Fruit fly (Drosophila melanogaster) whole organism, embryonic: ENCODE measurements around the gene CG7912.

ENCODE experiments used
- BEAF-32 ChIP-seq: fragments of 200-800 bp; sonication (Bioruptor generic); optimal IDR thresholded peaks from 3 replicates; lab custom pipeline; 2017; ENCODE audit warnings: missing biosample characterization, missing genetic modification characterization, mild to moderate bottlenecking, moderate library complexity, missing genetic modification reagents
- CG10209 ChIP-seq: fragments of 200-800 bp; sonication (Bioruptor generic); optimal IDR thresholded peaks from 3 replicates; lab custom pipeline; 2017; ENCODE audit warnings: missing biosample characterization, mild to moderate bottlenecking, missing genetic modification characterization, missing genetic modification reagents
- CG10267 ChIP-seq: fragments of 200-800 bp; sonication (Bioruptor generic); optimal IDR thresholded peaks from 2 replicates; lab custom pipeline; 2018; ENCODE audit warnings: missing biosample characterization, mild to moderate bottlenecking, missing genetic modification characterization, moderate library complexity
- CG11723 ChIP-seq: fragments of 200-800 bp; sonication (Bioruptor generic); optimal IDR thresholded peaks from 2 replicates; lab custom pipeline; 2017; ENCODE audit warnings: missing biosample characterization, mild to moderate bottlenecking, missing genetic modification characterization
- CG12155 ChIP-seq: fragments of 200-800 bp; sonication (Bioruptor generic); optimal IDR thresholded peaks from 3 replicates; lab custom pipeline; 2016; ENCODE audit warnings: missing biosample characterization, missing genetic modification characterization
- CG12391 ChIP-seq: fragments of 200-800 bp; sonication (Bioruptor generic); optimal IDR thresholded peaks from 3 replicates; lab custom pipeline; 2018; ENCODE audit warnings: missing biosample characterization, mild to moderate bottlenecking, missing genetic modification characterization, moderate library complexity
- CG13775 ChIP-seq: fragments of 200-800 bp; sonication (Bioruptor generic); optimal IDR thresholded peaks from 3 replicates; lab custom pipeline; 2017; ENCODE audit warnings: missing biosample characterization, mild to moderate bottlenecking, missing genetic modification characterization
- CG14710 ChIP-seq: fragments of 200-800 bp; sonication (Bioruptor generic); optimal IDR thresholded peaks from 3 replicates; lab custom pipeline; 2019; ENCODE audit warnings: missing biosample characterization, mild to moderate bottlenecking, missing genetic modification characterization, moderate library complexity
- CG16813 ChIP-seq: fragments of 200-800 bp; sonication (Bioruptor generic); IDR thresholded peaks from 3 replicates; pipeline ENCODE4 v1.3.6; 2022; ENCODE audit warnings: missing biosample characterization, missing genetic modification characterization; ENCODE audit not compliant: partially characterized antibody
- CG16863 ChIP-seq: fragments of 200-800 bp; sonication (Bioruptor generic); optimal IDR thresholded peaks from 3 replicates; lab custom pipeline; 2016; ENCODE audit warnings: missing biosample characterization, missing genetic modification characterization
- CG30020 ChIP-seq: fragments of 200-800 bp; optimal IDR thresholded peaks from 2 replicates; lab custom pipeline; 2019; ENCODE audit warnings: missing biosample characterization, mild to moderate bottlenecking, missing genetic modification characterization, moderate library complexity
- CG3065 ChIP-seq: fragments of 200-800 bp; sonication (Bioruptor generic); optimal IDR thresholded peaks from 2 replicates; lab custom pipeline; 2016; ENCODE audit warnings: missing biosample characterization, missing genetic modification characterization
- CG32767 ChIP-seq: fragments of 200-800 bp; sonication (Bioruptor generic); IDR thresholded peaks from 2 replicates; pipeline ENCODE4 v1.3.6; 2022; ENCODE audit warnings: missing biosample characterization, missing genetic modification characterization
- CG42726 ChIP-seq: fragments of 200-800 bp; sonication (Bioruptor generic); IDR thresholded peaks from 2 replicates; pipeline ENCODE4 v1.3.6; 2022; ENCODE audit warnings: missing biosample characterization, missing genetic modification characterization; ENCODE audit not compliant: partially characterized antibody
- CG4617 ChIP-seq: fragments of 200-800 bp; sonication (Bioruptor generic); optimal IDR thresholded peaks from 3 replicates; lab custom pipeline; 2016; ENCODE audit warnings: missing biosample characterization, missing genetic modification characterization, borderline replicate concordance
- CG4707 ChIP-seq: fragments of 200-800 bp; sonication (Bioruptor generic); optimal IDR thresholded peaks from 2 replicates; lab custom pipeline; 2018; ENCODE audit warnings: missing biosample characterization, mild to moderate bottlenecking, missing genetic modification characterization, moderate library complexity
- CG6254 ChIP-seq: fragments of 200-800 bp; sonication (Bioruptor generic); optimal IDR thresholded peaks from 3 replicates; lab custom pipeline; 2017; ENCODE audit warnings: mild to moderate bottlenecking, missing biosample characterization, missing genetic modification reagents, missing genetic modification characterization
- CG6654 ChIP-seq: fragments of 200-800 bp; sonication (Bioruptor generic); optimal IDR thresholded peaks from 2 replicates; lab custom pipeline; 2017; ENCODE audit warnings: missing biosample characterization, mild to moderate bottlenecking, missing genetic modification characterization
- CG6791 ChIP-seq: fragments of 200-800 bp; sonication (Bioruptor generic); IDR thresholded peaks from 3 replicates; pipeline ENCODE4 v1.3.6; 2022; ENCODE audit warnings: missing biosample characterization, missing genetic modification characterization; ENCODE audit not compliant: partially characterized antibody
- CG7745 ChIP-seq: fragments of 200-800 bp; sonication (Bioruptor generic); optimal IDR thresholded peaks from 2 replicates; lab custom pipeline; 2018; ENCODE audit warnings: missing biosample characterization, mild to moderate bottlenecking, missing genetic modification characterization, moderate library complexity
- CG7963 ChIP-seq: fragments of 200-800 bp; sonication (Bioruptor generic); IDR thresholded peaks from 3 replicates; pipeline ENCODE4 v1.3.6; 2022; ENCODE audit warnings: missing biosample characterization, missing genetic modification characterization; ENCODE audit not compliant: partially characterized antibody
- CG8924 ChIP-seq: fragments of 200-800 bp; optimal IDR thresholded peaks from 3 replicates; lab custom pipeline; 2019; ENCODE audit warnings: missing biosample characterization, mild to moderate bottlenecking, missing genetic modification characterization, moderate library complexity
- CG9609 ChIP-seq: fragments of 200-800 bp; sonication (Bioruptor generic); optimal IDR thresholded peaks from 3 replicates; lab custom pipeline; 2016; ENCODE audit warnings: missing biosample characterization, missing genetic modification characterization
- CG9932 ChIP-seq: fragments of 200-800 bp; sonication (Bioruptor generic); IDR thresholded peaks from 2 replicates; pipeline ENCODE4 v1.3.6; 2022; ENCODE audit warnings: missing biosample characterization, missing genetic modification characterization
- CTCF ChIP-seq: fragments of 200-800 bp; sonication (Bioruptor generic); optimal IDR thresholded peaks from 2 replicates; lab custom pipeline; 2017; ENCODE audit warnings: missing biosample characterization, mild to moderate bottlenecking, missing genetic modification characterization, moderate library complexity
- Dll ChIP-seq: fragments of 200-800 bp; sonication (Bioruptor generic); IDR thresholded peaks from 4 replicates; pipeline ENCODE4 v1.3.6; 2022; ENCODE audit warnings: missing biosample characterization, missing genetic modification characterization; ENCODE audit not compliant: partially characterized antibody
- Dref ChIP-seq: fragments of 200-800 bp; sonication (Bioruptor generic); IDR thresholded peaks from 2 replicates; pipeline ENCODE4 v1.3.6; 2022; ENCODE audit warnings: missing biosample characterization, missing genetic modification characterization
- HLH4C ChIP-seq: fragments of 200-800 bp; sonication (Bioruptor generic); IDR thresholded peaks from 3 replicates; pipeline ENCODE4 v1.3.6; 2022; ENCODE audit warnings: missing biosample characterization, missing genetic modification characterization; ENCODE audit not compliant: partially characterized antibody
- MESR4 ChIP-seq: fragments of 200-800 bp; sonication (Bioruptor generic); optimal IDR thresholded peaks from 2 replicates; lab custom pipeline; 2018; ENCODE audit warnings: missing biosample characterization, mild to moderate bottlenecking, missing genetic modification characterization, moderate library complexity
- Med ChIP-seq: fragments of 200-800 bp; sonication (Bioruptor generic); peaks from one replicate; lab custom pipeline; 2016; ENCODE audit warnings: missing biosample characterization, missing genetic modification characterization, mild to moderate bottlenecking, inconsistent platforms, moderate library complexity
- NK7.1 ChIP-seq: fragments of 200-800 bp; sonication (Bioruptor generic); optimal IDR thresholded peaks from 3 replicates; lab custom pipeline; 2016; ENCODE audit warnings: missing biosample characterization, missing genetic modification characterization
- Nf-YC ChIP-seq: fragments of 200-800 bp; optimal IDR thresholded peaks from 3 replicates; lab custom pipeline; 2019; ENCODE audit warnings: missing biosample characterization, mild to moderate bottlenecking, missing genetic modification characterization, moderate library complexity
- Sin3A ChIP-seq: fragments of >200 bp; optimal IDR thresholded peaks from 2 replicates; lab custom pipeline; 2018
- Sox102F ChIP-seq: fragments of 200-800 bp; sonication (Bioruptor generic); optimal IDR thresholded peaks from 2 replicates; lab custom pipeline; 2018; ENCODE audit warnings: missing biosample characterization, mild to moderate bottlenecking, missing genetic modification characterization, moderate library complexity
- Tbp ChIP-seq: fragments of >200 bp; optimal IDR thresholded peaks from 2 replicates; lab custom pipeline; 2018; ENCODE audit warnings: missing biosample characterization, missing genetic modification characterization
- al ChIP-seq: fragments of 200-800 bp; sonication (Bioruptor generic); IDR thresholded peaks from 2 replicates; pipeline ENCODE4 v1.3.6; 2022; ENCODE audit warnings: missing biosample characterization, missing genetic modification characterization
- ato ChIP-seq: fragments of 200-800 bp; sonication (Bioruptor generic); IDR thresholded peaks from 2 replicates; pipeline ENCODE4 v1.3.6; 2022; ENCODE audit warnings: missing biosample characterization, missing genetic modification characterization; ENCODE audit not compliant: partially characterized antibody
- cas ChIP-seq: fragments of 200-800 bp; sonication (Bioruptor generic); IDR thresholded peaks from 2 replicates; pipeline ENCODE4 v1.3.6; 2022; ENCODE audit warnings: missing biosample characterization, missing genetic modification characterization
- chinmo ChIP-seq: fragments of 200-800 bp; sonication (Bioruptor generic); IDR thresholded peaks from 4 replicates; pipeline ENCODE4 v1.3.6; 2022; ENCODE audit warnings: missing biosample characterization, missing genetic modification characterization; ENCODE audit not compliant: partially characterized antibody
- dpn ChIP-seq, 2 experiments: fragments of 200-800 bp; sonication (Bioruptor generic); optimal IDR thresholded peaks; 3 replicates each; lab custom pipeline; 2016; ENCODE audit warnings: missing biosample characterization in 2 of 2, missing genetic modification characterization in 2 of 2
- en ChIP-seq: fragments of 200-800 bp; sonication (Bioruptor generic); optimal IDR thresholded peaks from 2 replicates; lab custom pipeline; 2016; ENCODE audit warnings: missing biosample characterization, missing genetic modification characterization
- ftz-f1 ChIP-seq: fragments of 200-800 bp; sonication (Bioruptor generic); optimal IDR thresholded peaks from 2 replicates; lab custom pipeline; 2016; ENCODE audit warnings: missing biosample characterization, missing genetic modification characterization
- gfzf ChIP-seq: fragments of 200-800 bp; sonication (Bioruptor generic); optimal IDR thresholded peaks from 2 replicates; lab custom pipeline; 2016; ENCODE audit warnings: missing biosample characterization, mild to moderate bottlenecking, missing genetic modification characterization, moderate library complexity
- jing ChIP-seq: fragments of 200-800 bp; sonication (Bioruptor generic); optimal IDR thresholded peaks from 2 replicates; lab custom pipeline; 2018; ENCODE audit warnings: missing biosample characterization, mild to moderate bottlenecking, missing genetic modification characterization
- pros ChIP-seq: fragments of 200-800 bp; sonication (Bioruptor generic); optimal IDR thresholded peaks from 3 replicates; lab custom pipeline; 2019; ENCODE audit warnings: missing biosample characterization, mild to moderate bottlenecking, missing genetic modification characterization, moderate library complexity
- ranshi ChIP-seq: fragments of 200-800 bp; sonication (Bioruptor generic); IDR thresholded peaks from 2 replicates; pipeline ENCODE4 v1.3.6; 2022; ENCODE audit warnings: missing biosample characterization, missing genetic modification characterization
- scrt ChIP-seq: fragments of 200-800 bp; sonication (Bioruptor generic); optimal IDR thresholded peaks from 2 replicates; lab custom pipeline; 2018; ENCODE audit warnings: missing biosample characterization, mild to moderate bottlenecking, missing genetic modification characterization, moderate library complexity
- tll ChIP-seq, 2 experiments: fragments of 200-800 bp in 1 of 2; fragments of >200 bp in 1 of 2; sonication (Bioruptor generic) in 1 of 2; optimal IDR thresholded peaks; 2 replicates each; lab custom pipeline; 2017 to 2019; ENCODE audit warnings: missing biosample characterization in 2 of 2, missing genetic modification characterization in 2 of 2, mild to moderate bottlenecking in 1 of 2, moderate library complexity in 1 of 2
- trem ChIP-seq: fragments of 200-800 bp; optimal IDR thresholded peaks from 3 replicates; lab custom pipeline; 2019; ENCODE audit warnings: missing biosample characterization, mild to moderate bottlenecking, missing genetic modification characterization, moderate library complexity
- zen2 ChIP-seq: fragments of 200-800 bp; sonication (Bioruptor generic); IDR thresholded peaks from 3 replicates; pipeline ENCODE4 v1.3.6; 2022; ENCODE audit warnings: missing biosample characterization, missing genetic modification characterization; ENCODE audit not compliant: partially characterized antibody

CG7912 gene

DNA sequence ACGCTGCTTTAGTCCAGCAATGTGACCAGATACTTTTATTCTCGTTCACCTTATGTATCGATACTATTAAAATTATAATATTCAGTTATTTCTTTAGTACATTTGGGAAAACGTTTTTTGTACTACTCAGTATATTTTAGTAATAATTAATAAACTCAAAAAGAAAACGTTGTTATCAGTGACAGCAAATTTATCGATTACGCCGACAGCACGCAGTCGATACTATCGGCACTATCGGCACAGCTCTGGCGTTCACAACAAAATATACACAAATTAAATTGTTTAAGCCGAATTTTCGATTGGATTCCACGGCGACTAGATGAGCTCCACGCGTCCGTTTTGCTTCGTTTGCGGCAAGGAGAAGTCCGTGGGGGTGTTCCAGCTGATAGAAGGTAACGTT lies 30.5 kb upstream of the CG7912 start, which contains the start of the genes janA, Sry-alpha and Sry-beta:
janA (minus strand) TSS at position 40 of the 400 bp plus-strand sequence.
Sry-alpha (plus strand) TSS at position 226 of the 400 bp plus-strand sequence.
Sry-beta (plus strand) TSS at position 226 of the 400 bp plus-strand sequence.
- no peak for TF ChIP-seq CG16863 (GFP tag; lab: Kevin White, UChicago)
- peak; percentile 35 for TF ChIP-seq CTCF (GFP tag; lab: Kevin White, UChicago)
- peak; percentile 73 for TF ChIP-seq Sin3A (lab: Kevin White, UChicago)
- TF ChIP-seq CG14710 (tag; lab: Kevin White, UChicago): peak; percentile 62
- TF ChIP-seq Tbp (GFP tag; lab: Kevin White, UChicago): no peak
- peak; percentile 59 for TF ChIP-seq CG12391 (tag; lab: Kevin White, UChicago)
- TF ChIP-seq NK7.1 (GFP tag; lab: Kevin White, UChicago): no peak
- TF ChIP-seq trem (tag; lab: Kevin White, UChicago): peak; percentile 75
- TF ChIP-seq HLH4C: peak; percentile 99
- TF ChIP-seq Sox102F (GFP tag; lab: Kevin White, UChicago): no peak
- peak; percentile 69 for TF ChIP-seq CG32767 (GFP tag; lab: Robert Waterston, UW)
- TF ChIP-seq BEAF-32 (GFP tag; lab: Kevin White, UChicago): peak; percentile 99
- peak; percentile 86 for TF ChIP-seq Med (GFP tag; lab: Kevin White, UChicago)
- TF ChIP-seq CG8924 (tag; lab: Kevin White, UChicago): peak; percentile 64
- no peak for TF ChIP-seq pros
- no peak for TF ChIP-seq CG6254 (GFP tag; lab: Kevin White, UChicago)
- TF ChIP-seq CG4707 (GFP tag; lab: Kevin White, UChicago): no peak
- TF ChIP-seq CG9609 (GFP tag; lab: Kevin White, UChicago): no peak
- peak in 1 of 2 experiments; percentile 16 for TF ChIP-seq dpn (GFP tag; optimal IDR thresholded peaks at IDR 0.05; lab: Kevin White, UChicago)
- TF ChIP-seq CG10267 (tag; lab: Kevin White, UChicago): peak; percentile 62
- no peak for TF ChIP-seq ftz-f1 (GFP tag; lab: Kevin White, UChicago)
- TF ChIP-seq Dref: peak; percentile 92
- peak; percentile 30 for TF ChIP-seq CG13775 (GFP tag; lab: Kevin White, UChicago)
- TF ChIP-seq CG16813 (GFP tag; lab: Robert Waterston, UW): peak; percentile 100
- TF ChIP-seq ato (GFP tag; lab: Robert Waterston, UW): peak; percentile 99
- TF ChIP-seq CG11723 (GFP tag; lab: Kevin White, UChicago): no peak
- peak; percentile 100 for TF ChIP-seq Dll (GFP tag; lab: Robert Waterston, UW)
- TF ChIP-seq tll (GFP tag; optimal IDR thresholded peaks at IDR 0.05; lab: Kevin White, UChicago): no peak
- TF ChIP-seq ranshi (GFP tag; lab: Robert Waterston, UW): no peak
- no peak for TF ChIP-seq CG7745 (tag; lab: Kevin White, UChicago)
- no peak for TF ChIP-seq scrt
- peak; percentile 99 for TF ChIP-seq CG6791 (GFP tag; lab: Robert Waterston, UW)
- peak; percentile 67 for TF ChIP-seq CG30020 (tag; lab: Kevin White, UChicago)
- TF ChIP-seq al: no peak
- no peak for TF ChIP-seq CG3065
- peak; percentile 43; the same call in 1 of the 2 replicates for TF ChIP-seq CG9932 (GFP tag; lab: Robert Waterston, UW)
- peak; percentile 63 for TF ChIP-seq gfzf (GFP tag; lab: Kevin White, UChicago)
- peak; percentile 96 for TF ChIP-seq CG7963 (GFP tag; lab: Robert Waterston, UW)
- no peak for TF ChIP-seq en
- peak; percentile 17 for TF ChIP-seq Nf-YC (tag; lab: Kevin White, UChicago)
- no peak for TF ChIP-seq CG10209 (GFP tag; lab: Kevin White, UChicago)
- TF ChIP-seq chinmo (GFP tag; lab: Robert Waterston, UW): peak; percentile 99
- peak; percentile 97 for TF ChIP-seq CG42726 (GFP tag; lab: Robert Waterston, UW)
- TF ChIP-seq CG6654 (GFP tag; lab: Kevin White, UChicago): no peak
- no peak for TF ChIP-seq cas
- peak; percentile 92 for TF ChIP-seq CG4617
- TF ChIP-seq jing: no peak
- peak; percentile 99 for TF ChIP-seq zen2 (GFP tag; lab: Robert Waterston, UW)
- TF ChIP-seq MESR4: peak; percentile 71
- TF ChIP-seq CG12155 (GFP tag; lab: Kevin White, UChicago): no peak
